Worm (Caenorhabditis elegans): ENCODE measurements around the gene srsx-10.

ce11 chrV:5016728-5017127 is 42.2 kb upstream of the srsx-10 start:
- no peak for TF ChIP-seq tab-1 (GFP tag; IDR thresholded peaks at IDR 0.05)
- TF ChIP-seq ztf-29 (GFP tag; IDR thresholded peaks at IDR 0.05): 0 out of 2 replicates have a peak, but pooled peaks have one; percentile 10
- TF ChIP-seq cog-1 (tag; optimal IDR thresholded peaks at IDR 0.05): no peak
